Worm (Caenorhabditis elegans) whole organism, young adult: Measurements from ENCODE around the gene acy-4.

Source experiments
- B0019.2 ChIP-seq: fragments of 200-800 bp; sonication (Bioruptor generic); conservative IDR thresholded peaks from 2 replicates; pipeline ENCODE4 v1.3.6; 2022; ENCODE audit warnings: missing genetic modification reagents, missing genetic modification characterization, missing compliant biosample characterization
- B0261.1 ChIP-seq: sonication (generic microtip); optimal IDR thresholded peaks from 2 replicates; lab custom pipeline; 2016; ENCODE audit warnings: mild to moderate bottlenecking, missing genetic modification characterization, moderate library complexity, missing compliant biosample characterization
- C06A6.2 ChIP-seq: fragments of 200-800 bp; sonication (Bioruptor generic); conservative IDR thresholded peaks from 2 replicates; pipeline ENCODE4 v1.3.6; 2022; ENCODE audit warnings: missing genetic modification characterization, missing compliant biosample characterization
- C17E4.6 ChIP-seq: fragments of 200-800 bp; sonication (Bioruptor generic); IDR thresholded peaks from 2 replicates; pipeline ENCODE4 v1.3.6; 2022; ENCODE audit warnings: missing genetic modification reagents, missing genetic modification characterization, missing compliant biosample characterization
- D2030.7 ChIP-seq: fragments of 200-800 bp; sonication (Bioruptor generic); IDR thresholded peaks from 2 replicates; pipeline ENCODE4 v1.3.6; 2022; ENCODE audit warnings: missing genetic modification reagents, missing genetic modification characterization, missing compliant biosample characterization
- F22D6.2 ChIP-seq: sonication (generic microtip); optimal IDR thresholded peaks from 2 replicates; lab custom pipeline; 2016; ENCODE audit warnings: mild to moderate bottlenecking, missing genetic modification characterization, missing compliant biosample characterization
- F33H1.4 ChIP-seq: fragments of 200-800 bp; sonication (Bioruptor generic); IDR thresholded peaks from 2 replicates; pipeline ENCODE4 v1.3.6; 2022; ENCODE audit warnings: missing genetic modification reagents, missing genetic modification characterization, missing compliant biosample characterization
- F52B5.7 ChIP-seq: sonication (generic microtip); optimal IDR thresholded peaks from 2 replicates; lab custom pipeline; 2016; ENCODE audit warnings: mild to moderate bottlenecking, missing genetic modification characterization, missing compliant biosample characterization
- F57A8.1 ChIP-seq: fragments of 200-800 bp; sonication (Bioruptor generic); optimal IDR thresholded peaks from 2 replicates; lab custom pipeline; 2018; ENCODE audit warnings: mild to moderate bottlenecking, missing genetic modification characterization, moderate library complexity, missing compliant biosample characterization
- Y79H2A.3 ChIP-seq: fragments of 200-800 bp; sonication (Bioruptor generic); conservative IDR thresholded peaks from 2 replicates; pipeline ENCODE4 v1.3.6; 2022; ENCODE audit warnings: missing genetic modification reagents, missing genetic modification characterization, missing compliant biosample characterization
- Y95B8A.8 ChIP-seq: fragments of 200-800 bp; sonication (Bioruptor generic); IDR thresholded peaks from 2 replicates; pipeline ENCODE4 v1.3.6; 2022; ENCODE audit warnings: missing genetic modification reagents, missing genetic modification characterization, missing compliant biosample characterization
- ZK185.1 ChIP-seq: sonication (generic microtip); optimal IDR thresholded peaks from 2 replicates; lab custom pipeline; 2016; ENCODE audit warnings: mild to moderate bottlenecking, missing genetic modification characterization, missing compliant biosample characterization; ENCODE audit not compliant: poor library complexity, severe bottlenecking
- atf-7 ChIP-seq: sonication (generic microtip); optimal IDR thresholded peaks from 2 replicates; lab custom pipeline; 2017; ENCODE audit warnings: mild to moderate bottlenecking, missing genetic modification characterization, missing compliant biosample characterization
- athp-1 ChIP-seq: sonication (generic microtip); optimal IDR thresholded peaks from 2 replicates; lab custom pipeline; 2017; ENCODE audit warnings: mild to moderate bottlenecking, missing genetic modification characterization, missing compliant biosample characterization
- attf-3 ChIP-seq: fragments of 200-800 bp; sonication (Bioruptor generic); conservative IDR thresholded peaks from 2 replicates; pipeline ENCODE4 v1.3.6; 2022; ENCODE audit warnings: missing genetic modification reagents, missing genetic modification characterization, missing compliant biosample characterization
- bed-2 ChIP-seq: fragments of 200-800 bp; sonication (Bioruptor generic); IDR thresholded peaks from 2 replicates; pipeline ENCODE4 v1.3.6; 2022; ENCODE audit warnings: missing genetic modification reagents, missing genetic modification characterization, missing compliant biosample characterization
- cebp-1 ChIP-seq, 2 experiments: fragments of 200-800 bp in 1 of 2; sonication (Bioruptor generic) in 1 of 2; sonication (generic microtip) in 1 of 2; IDR thresholded peaks in 1 of 2; optimal IDR thresholded peaks in 1 of 2; 2 replicates each; pipeline versions ENCODE4 v1.3.6 to Lab custom; 2017 to 2022; ENCODE audit warnings: missing compliant biosample characterization in 2 of 2, missing genetic modification characterization in 2 of 2, mild to moderate bottlenecking in 1 of 2, missing genetic modification reagents in 1 of 2, moderate library complexity in 1 of 2
- ceh-79 ChIP-seq: sonication (generic microtip); optimal IDR thresholded peaks from 2 replicates; lab custom pipeline; 2017; ENCODE audit warnings: mild to moderate bottlenecking, missing genetic modification characterization, missing compliant biosample characterization
- chd-7 ChIP-seq: sonication (generic microtip); optimal IDR thresholded peaks from 2 replicates; lab custom pipeline; 2016; ENCODE audit warnings: mild to moderate bottlenecking, missing genetic modification characterization, moderate library complexity, missing compliant biosample characterization
- die-1 ChIP-seq: sonication (generic microtip); optimal IDR thresholded peaks from 2 replicates; lab custom pipeline; 2016; ENCODE audit warnings: missing genotype, mild to moderate bottlenecking, missing genetic modification characterization, missing compliant biosample characterization
- dox-1 ChIP-seq: fragments of 200-800 bp; sonication (Bioruptor generic); IDR thresholded peaks from 2 replicates; pipeline ENCODE4 v1.3.6; 2022; ENCODE audit warnings: missing genetic modification reagents, missing genetic modification characterization, missing compliant biosample characterization
- dpff-1 ChIP-seq: sonication (generic microtip); optimal IDR thresholded peaks from 2 replicates; lab custom pipeline; 2017; ENCODE audit warnings: mild to moderate bottlenecking, missing genetic modification characterization, missing compliant biosample characterization
- dpl-1 ChIP-seq: fragments of 150-350 bp; optimal IDR thresholded peaks from 2 replicates; lab custom pipeline; 2014; ENCODE audit warnings: missing biosample characterization, missing genetic modification reagents, missing genetic modification characterization
- egl-44 ChIP-seq: fragments of 200-800 bp; sonication (Bioruptor generic); IDR thresholded peaks from 2 replicates; pipeline ENCODE4 v1.3.6; 2022; ENCODE audit warnings: missing genetic modification reagents, missing genetic modification characterization, missing compliant biosample characterization
- egrh-3 ChIP-seq: fragments of 200-800 bp; sonication (Bioruptor generic); IDR thresholded peaks from 2 replicates; pipeline ENCODE4 v1.3.6; 2022; ENCODE audit warnings: missing genetic modification reagents, missing genetic modification characterization, missing compliant biosample characterization
- ekl-4 ChIP-seq: fragments of 200-800 bp; sonication (Bioruptor generic); IDR thresholded peaks from 2 replicates; pipeline ENCODE4 v1.3.6; 2022; ENCODE audit warnings: missing genetic modification reagents, missing genetic modification characterization, missing compliant biosample characterization
- fkh-3 ChIP-seq: sonication (generic microtip); optimal IDR thresholded peaks from 2 replicates; lab custom pipeline; 2016; ENCODE audit warnings: mild to moderate bottlenecking, missing genetic modification characterization, missing compliant biosample characterization
- gei-17 ChIP-seq: fragments of 200-800 bp; sonication (Bioruptor generic); optimal IDR thresholded peaks from 2 replicates; lab custom pipeline; 2018; ENCODE audit warnings: mild to moderate bottlenecking, missing genetic modification characterization, missing compliant biosample characterization
- hlh-26 ChIP-seq: fragments of 200-800 bp; sonication (Bioruptor generic); conservative IDR thresholded peaks from 2 replicates; pipeline ENCODE4 v1.3.6; 2022; ENCODE audit warnings: missing genetic modification reagents, missing genetic modification characterization, missing compliant biosample characterization
- hmg-20 ChIP-seq: fragments of 200-800 bp; sonication (Bioruptor generic); IDR thresholded peaks from 2 replicates; pipeline ENCODE4 v1.3.6; 2022; ENCODE audit warnings: missing genetic modification reagents, missing genetic modification characterization, missing compliant biosample characterization
- hsf-1 ChIP-seq: fragments of 200-800 bp; sonication (Bioruptor generic); IDR thresholded peaks from 2 replicates; pipeline ENCODE4 v1.3.6; 2022; ENCODE audit warnings: missing genetic modification reagents, missing genetic modification characterization, missing compliant biosample characterization
- lin-26 ChIP-seq: fragments of 200-800 bp; sonication (Bioruptor generic); IDR thresholded peaks from 2 replicates; pipeline ENCODE4 v1.3.6; 2022; ENCODE audit warnings: missing genetic modification reagents, missing genetic modification characterization, missing compliant biosample characterization
- lsl-1 ChIP-seq: fragments of 200-800 bp; sonication (Bioruptor generic); optimal IDR thresholded peaks from 2 replicates; lab custom pipeline; 2018; ENCODE audit warnings: mild to moderate bottlenecking, missing genetic modification characterization, moderate library complexity, missing compliant biosample characterization
- madf-3 ChIP-seq: fragments of 200-800 bp; sonication (Bioruptor generic); IDR thresholded peaks from 2 replicates; pipeline ENCODE4 v1.3.6; 2022; ENCODE audit warnings: missing genetic modification reagents, missing genetic modification characterization, missing compliant biosample characterization
- madf-6 ChIP-seq: fragments of 200-800 bp; sonication (Bioruptor generic); IDR thresholded peaks from 2 replicates; pipeline ENCODE4 v1.3.6; 2022; ENCODE audit warnings: missing genetic modification reagents, missing genetic modification characterization, missing compliant biosample characterization
- nfya-1 ChIP-seq: sonication (generic microtip); optimal IDR thresholded peaks from 2 replicates; lab custom pipeline; 2017; ENCODE audit warnings: antibody characterized with exemption, missing compliant biosample characterization, missing genetic modification characterization, borderline replicate concordance; ENCODE audit not compliant: insufficient read depth
- nfyb-1 ChIP-seq: fragments of 200-800 bp; sonication (Bioruptor generic); IDR thresholded peaks from 2 replicates; pipeline ENCODE4 v1.3.6; 2022; ENCODE audit warnings: missing genetic modification reagents, missing genetic modification characterization, missing compliant biosample characterization
- nhr-179 ChIP-seq: sonication (generic microtip); optimal IDR thresholded peaks from 2 replicates; lab custom pipeline; 2016; ENCODE audit warnings: mild to moderate bottlenecking, missing genetic modification characterization, missing compliant biosample characterization
- pha-4 ChIP-seq: fragments of 150-350 bp; sonication (generic microtip); optimal IDR thresholded peaks from 2 replicates; lab custom pipeline; 2014; ENCODE audit warnings: missing biosample characterization, missing genetic modification reagents, missing genetic modification characterization
- sea-2 ChIP-seq: fragments of 200-800 bp; sonication (Bioruptor generic); IDR thresholded peaks from 2 replicates; pipeline ENCODE4 v1.3.6; 2022; ENCODE audit warnings: missing genetic modification characterization, missing compliant biosample characterization
- snpc-1.1 ChIP-seq: sonication (generic microtip); optimal IDR thresholded peaks from 2 replicates; lab custom pipeline; 2017; ENCODE audit warnings: missing genetic modification characterization, mild to moderate bottlenecking, missing compliant biosample characterization, antibody characterized with exemption, moderate library complexity, missing genotype, missing genetic modification reagents; ENCODE audit not compliant: insufficient read depth
- snpc-4 ChIP-seq, 5 experiments: fragments of 150-350 bp in 1 of 5; sonication (generic microtip) in 4 of 5; optimal IDR thresholded peaks; 2 replicates each; lab custom pipeline; 2014 to 2018; ENCODE audit warnings: missing genetic modification characterization in 5 of 5, missing biosample characterization in 3 of 5, antibody characterized with exemption in 2 of 5, mild to moderate bottlenecking in 2 of 5, missing compliant biosample characterization in 2 of 5, missing genotype in 2 of 5, moderate library complexity in 2 of 5, missing genetic modification reagents in 1 of 5
- somi-1 ChIP-seq: fragments of 200-800 bp; sonication (Bioruptor generic); optimal IDR thresholded peaks from 2 replicates; lab custom pipeline; 2018; ENCODE audit warnings: mild to moderate bottlenecking, missing genetic modification characterization, missing compliant biosample characterization
- tbp1 ChIP-seq: fragments of 200-800 bp; sonication (Bioruptor generic); optimal IDR thresholded peaks from 2 replicates; lab custom pipeline; 2018; ENCODE audit warnings: mild to moderate bottlenecking, missing genetic modification characterization, missing compliant biosample characterization
- zfh-2 ChIP-seq: fragments of 200-800 bp; sonication (Bioruptor generic); conservative IDR thresholded peaks from 2 replicates; pipeline ENCODE4 v1.3.6; 2022; ENCODE audit warnings: missing genetic modification reagents, missing genetic modification characterization, missing compliant biosample characterization
- ztf-25 ChIP-seq: fragments of 200-800 bp; sonication (Bioruptor generic); IDR thresholded peaks from 2 replicates; pipeline ENCODE4 v1.3.6; 2022; ENCODE audit warnings: missing genetic modification reagents, missing genetic modification characterization, missing compliant biosample characterization
- ztf-3 ChIP-seq: fragments of 200-800 bp; sonication (Bioruptor generic); optimal IDR thresholded peaks from 2 replicates; lab custom pipeline; 2018; ENCODE audit warnings: mild to moderate bottlenecking, missing genetic modification characterization, missing compliant biosample characterization

The acy-4 gene

DNA sequence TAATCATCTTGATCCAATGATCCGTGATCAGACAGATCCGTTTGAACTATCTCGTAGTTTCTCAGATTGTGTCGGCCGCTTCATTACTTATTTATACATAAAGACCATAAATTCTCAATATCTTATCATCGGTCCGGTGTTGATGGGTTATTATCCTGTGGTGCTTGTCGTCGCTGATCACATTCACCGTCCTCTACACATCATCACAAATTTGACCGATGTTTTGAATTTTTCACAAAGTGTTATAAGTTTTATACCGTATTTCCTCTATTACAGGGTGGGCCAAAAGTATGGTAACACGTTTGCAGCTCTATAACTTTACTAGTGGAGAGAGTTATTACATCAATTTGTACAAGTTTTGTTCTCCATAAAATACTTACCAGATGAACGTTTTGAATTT lies 42.7 kb downstream of the acy-4 start (continued):
- TF ChIP-seq madf-3 (GFP tag; lab: Robert Waterston, UW) (0 out of 2 replicates have a peak, but pooled peaks have one; percentile 43), egl-44 (peak; percentile 72; the same call in 1 of the 2 replicates), F57A8.1 (no peak), hsf-1 (GFP tag; lab: Robert Waterston, UW) (0 out of 2 replicates have a peak, but pooled peaks have one; percentile 11), zfh-2 (GFP tag; lab: Robert Waterston, UW) (no peak), nfyb-1 (GFP tag; lab: Robert Waterston, UW) (no peak), dpff-1 (tag; lab: Kevin White, UChicago) (no peak), dpl-1 (GFP tag; lab: Kevin White, UChicago) (no peak), Y79H2A.3 (GFP tag; lab: Robert Waterston, UW) (no peak), nhr-179 (tag; lab: Kevin White, UChicago) (no peak), dox-1 (no peak), fkh-3 (no peak), chd-7 (no peak), bed-2 (GFP tag; lab: Robert Waterston, UW) (0 out of 2 replicates have a peak, but pooled peaks have one; percentile 25), madf-6 (GFP tag; lab: Robert Waterston, UW) (peak; percentile 79), F52B5.7 (no peak), hlh-26 (GFP tag; lab: Robert Waterston, UW) (no peak), attf-3 (GFP tag; lab: Robert Waterston, UW) (no peak), D2030.7 (GFP tag; lab: Robert Waterston, UW) (peak; percentile 58), cebp-1 (GFP tag; IDR thresholded peaks at IDR 0.05; lab: Robert Waterston, UW) (no peak), cebp-1 (tag; optimal IDR thresholded peaks at IDR 0.05; lab: Kevin White, UChicago) (no peak), ceh-79 (tag; lab: Kevin White, UChicago) (no peak), snpc-1.1 (peak; percentile 87), ztf-3 (GFP tag; lab: Kevin White, UChicago) (no peak), F22D6.2 (tag; lab: Kevin White, UChicago) (no peak), atf-7 (tag; lab: Kevin White, UChicago) (no peak), athp-1 (peak; percentile 59), gei-17 (GFP tag; lab: Kevin White, UChicago) (no peak), die-1 (peak; percentile 68), F33H1.4 (peak; percentile 30; the same call in 1 of the 2 replicates), Y95B8A.8 (0 out of 2 replicates have a peak, but pooled peaks have one; percentile 38), ZK185.1 (tag; lab: Kevin White, UChicago) (peak; percentile 13), sea-2 (GFP tag; lab: Robert Waterston, UW) (no peak), pha-4 (tag; lab: Kevin White, UChicago) (no peak), snpc-4 (GFP tag; optimal IDR thresholded peaks at IDR 0.05; lab: Kevin White, UChicago) (peak; percentile 66), snpc-4 (tag; optimal IDR thresholded peaks at IDR 0.05; lab: Kevin White, UChicago) (peak; percentile 83 to 92 (median 86)), B0019.2 (GFP tag; lab: Robert Waterston, UW) (no peak), hmg-20 (GFP tag; lab: Robert Waterston, UW) (no peak), C17E4.6 (GFP tag; lab: Robert Waterston, UW) (no peak), C06A6.2 (no peak), B0261.1 (tag; lab: Kevin White, UChicago) (peak; percentile 50), lsl-1 (peak; percentile 38), lin-26 (peak; percentile 76; the same call in 1 of the 2 replicates), nfya-1 (tag; lab: Kevin White, UChicago) (no peak), egrh-3 (GFP tag; lab: Robert Waterston, UW) (no peak), ztf-25 (0 out of 2 replicates have a peak, but pooled peaks have one; percentile 62), somi-1 (GFP tag; lab: Kevin White, UChicago) (no peak), tbp1 (peak; percentile 81), ekl-4 (GFP tag; lab: Robert Waterston, UW) (no peak)
